Worm (Caenorhabditis elegans) whole organism, mixed stage, embryonic: Measurements from ENCODE around the gene gmpr-1.

Source experiments
- M03D4.4 ChIP-seq: sonication (generic microtip); optimal IDR thresholded peaks from 2 replicates; lab custom pipeline; 2017; ENCODE audit warnings: mild to moderate bottlenecking, missing genetic modification characterization, missing compliant biosample characterization
- bed-3 ChIP-seq: fragments of 200-800 bp; sonication (Bioruptor generic); optimal IDR thresholded peaks from 3 replicates; lab custom pipeline; 2018; ENCODE audit warnings: mild to moderate bottlenecking, missing genetic modification characterization, moderate library complexity, missing compliant biosample characterization
- blmp-1 ChIP-seq: fragments of 150-350 bp; optimal IDR thresholded peaks from 2 replicates; lab custom pipeline; 2014; ENCODE audit warnings: missing biosample characterization, missing genetic modification characterization
- ceh-39 ChIP-seq: fragments of 150-350 bp; optimal IDR thresholded peaks from 2 replicates; lab custom pipeline; 2014; ENCODE audit warnings: missing biosample characterization, missing genetic modification characterization
- ceh-43 ChIP-seq: fragments of 200-800 bp; sonication (Bioruptor generic); optimal IDR thresholded peaks from 2 replicates; lab custom pipeline; 2018; ENCODE audit warnings: mild to moderate bottlenecking, missing genetic modification characterization, moderate library complexity, missing compliant biosample characterization
- ceh-83 ChIP-seq: fragments of 200-800 bp; sonication (Bioruptor generic); optimal IDR thresholded peaks from 2 replicates; lab custom pipeline; 2018; ENCODE audit warnings: mild to moderate bottlenecking, missing genetic modification characterization, missing compliant biosample characterization
- ces-1 ChIP-seq: fragments of 150-350 bp; optimal IDR thresholded peaks from 2 replicates; lab custom pipeline; 2014; ENCODE audit warnings: missing biosample characterization, missing genetic modification reagents, missing genetic modification characterization
- cnd-1 ChIP-seq: fragments of 200-800 bp; sonication (Bioruptor generic); optimal IDR thresholded peaks from 2 replicates; lab custom pipeline; 2018; ENCODE audit warnings: mild to moderate bottlenecking, missing genetic modification characterization, missing compliant biosample characterization
- drap-1 ChIP-seq: fragments of 200-800 bp; sonication (Bioruptor generic); optimal IDR thresholded peaks from 3 replicates; lab custom pipeline; 2018; ENCODE audit warnings: mild to moderate bottlenecking, missing genetic modification characterization, missing compliant biosample characterization
- elt-1 ChIP-seq: sonication (generic microtip); optimal IDR thresholded peaks from 2 replicates; lab custom pipeline; 2017; ENCODE audit warnings: missing genetic modification characterization, mild to moderate bottlenecking, missing compliant biosample characterization, antibody characterized with exemption, moderate library complexity, borderline replicate concordance; ENCODE audit not compliant: insufficient read depth
- elt-3 ChIP-seq: fragments of 150-350 bp; optimal IDR thresholded peaks from 2 replicates; lab custom pipeline; 2014; ENCODE audit warnings: missing biosample characterization, missing genetic modification characterization
- flh-1 ChIP-seq: fragments of 200-800 bp; sonication (Bioruptor generic); optimal IDR thresholded peaks from 2 replicates; lab custom pipeline; 2018; ENCODE audit warnings: mild to moderate bottlenecking, missing genetic modification characterization, moderate library complexity, missing compliant biosample characterization
- ham-2 ChIP-seq: fragments of 200-800 bp; sonication (Bioruptor generic); optimal IDR thresholded peaks from 2 replicates; lab custom pipeline; 2018; ENCODE audit warnings: mild to moderate bottlenecking, missing genetic modification characterization, missing compliant biosample characterization
- hlh-1 ChIP-seq: fragments of 150-350 bp; optimal IDR thresholded peaks from 2 replicates; lab custom pipeline; 2014; ENCODE audit warnings: missing biosample characterization, missing genetic modification reagents, missing genetic modification characterization
- lin-13 ChIP-seq: fragments of 150-350 bp; optimal IDR thresholded peaks from 2 replicates; lab custom pipeline; 2014; ENCODE audit warnings: missing biosample characterization, missing genetic modification characterization
- lin-32 ChIP-seq: fragments of 200-800 bp; sonication (Bioruptor generic); optimal IDR thresholded peaks from 2 replicates; lab custom pipeline; 2018; ENCODE audit warnings: mild to moderate bottlenecking, missing genetic modification characterization, missing compliant biosample characterization
- lsy-2 ChIP-seq: fragments of 150-350 bp; optimal IDR thresholded peaks from 2 replicates; lab custom pipeline; 2014; ENCODE audit warnings: missing biosample characterization, missing genetic modification characterization
- mab-5 ChIP-seq: fragments of 150-350 bp; optimal IDR thresholded peaks from 2 replicates; lab custom pipeline; 2014; ENCODE audit warnings: missing biosample characterization, missing genetic modification characterization
- mep-1 ChIP-seq: fragments of 150-350 bp; optimal IDR thresholded peaks from 2 replicates; lab custom pipeline; 2017; ENCODE audit warnings: missing biosample characterization, missing genetic modification reagents, missing genetic modification characterization, inconsistent platforms
- mls-2 ChIP-seq: sonication (generic microtip); optimal IDR thresholded peaks from 2 replicates; lab custom pipeline; 2016; ENCODE audit warnings: mild to moderate bottlenecking, missing genetic modification characterization, moderate library complexity, missing compliant biosample characterization
- nhr-2 ChIP-seq: fragments of 150-350 bp; optimal IDR thresholded peaks from 2 replicates; lab custom pipeline; 2014; ENCODE audit warnings: missing biosample characterization, missing genetic modification characterization
- nhr-76 ChIP-seq: sonication (generic microtip); optimal IDR thresholded peaks from 2 replicates; lab custom pipeline; 2017; ENCODE audit warnings: missing biosample characterization, missing genetic modification characterization
- pha-4 ChIP-seq: fragments of 150-350 bp; optimal IDR thresholded peaks from 2 replicates; lab custom pipeline; 2018; ENCODE audit warnings: missing biosample characterization, missing genetic modification reagents, missing genetic modification characterization
- sem-2 ChIP-seq: fragments of 200-800 bp; sonication (Bioruptor generic); optimal IDR thresholded peaks from 2 replicates; lab custom pipeline; 2018; ENCODE audit warnings: mild to moderate bottlenecking, missing genetic modification characterization, missing compliant biosample characterization
- snpc-4 ChIP-seq: fragments of 150-350 bp; optimal IDR thresholded peaks from 2 replicates; lab custom pipeline; 2014; ENCODE audit warnings: missing biosample characterization, missing genetic modification characterization
- tbx-8 ChIP-seq: fragments of 200-800 bp; sonication (Bioruptor generic); optimal IDR thresholded peaks from 2 replicates; lab custom pipeline; 2018; ENCODE audit warnings: mild to moderate bottlenecking, missing genetic modification characterization, moderate library complexity, missing compliant biosample characterization
- unc-120 ChIP-seq: sonication (generic microtip); optimal IDR thresholded peaks from 2 replicates; lab custom pipeline; 2017; ENCODE audit warnings: missing genetic modification characterization, missing compliant biosample characterization; ENCODE audit not compliant: poor library complexity, severe bottlenecking
- unc-39 ChIP-seq: fragments of 150-350 bp; optimal IDR thresholded peaks from 2 replicates; lab custom pipeline; 2014; ENCODE audit warnings: missing biosample characterization, missing genetic modification characterization
- unc-62 ChIP-seq: fragments of 150-350 bp; optimal IDR thresholded peaks from 2 replicates; lab custom pipeline; 2014; ENCODE audit warnings: missing biosample characterization, missing genetic modification reagents, missing genetic modification characterization
- ztf-11 ChIP-seq: fragments of 150-350 bp; optimal IDR thresholded peaks from 2 replicates; lab custom pipeline; 2014; ENCODE audit warnings: missing biosample characterization, missing genetic modification characterization

Gene gmpr-1

DNA sequence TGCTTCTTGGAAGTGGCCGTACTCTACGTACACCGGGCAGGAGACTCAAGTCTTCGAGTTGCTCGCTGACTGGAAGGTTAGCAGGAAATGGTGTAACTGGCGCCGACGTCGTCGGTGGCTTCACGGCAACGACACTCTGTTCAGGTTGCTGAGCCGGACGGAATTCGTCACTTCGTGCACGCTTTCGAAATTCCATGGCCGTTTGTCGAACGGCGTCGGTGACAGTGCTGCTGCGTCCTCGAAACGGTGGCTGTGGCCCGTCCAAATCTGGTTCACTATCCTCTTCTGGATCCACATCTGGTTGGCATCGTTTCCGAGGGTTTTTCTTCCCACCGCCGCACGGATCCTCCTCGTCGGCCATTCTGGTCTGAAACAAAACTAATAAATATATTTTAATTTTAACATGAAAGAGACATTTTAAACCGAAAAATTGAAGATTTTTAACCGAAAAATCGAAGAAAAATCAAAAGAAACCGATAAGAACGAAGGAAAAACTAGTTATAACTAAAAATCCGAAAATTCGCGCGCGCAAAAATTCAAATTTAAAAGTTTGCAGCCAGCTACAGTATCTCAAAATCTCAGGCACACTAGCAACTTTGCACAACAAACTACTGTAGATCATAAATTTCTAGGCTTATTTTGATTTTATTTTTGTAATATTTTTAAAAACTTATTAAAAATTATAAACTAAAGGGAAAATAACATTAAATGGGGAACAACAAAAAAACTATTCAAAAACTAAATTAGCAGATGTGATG lies 4.8 kb upstream of the gmpr-1 start, which contains the start of gene F32D1.7:
TSS of gene F32D1.7 (minus strand) at position 367 of the 758 bp plus-strand sequence.
- TF ChIP-seq ceh-39 (tag; lab: Kevin White, UChicago) (no peak), lin-13 (tag; lab: Kevin White, UChicago) (no peak), lin-32 (GFP tag; lab: Kevin White, UChicago) (no peak), blmp-1 (tag; lab: Kevin White, UChicago) (no peak), cnd-1 (tag; lab: Kevin White, UChicago) (no peak), hlh-1 (no peak), nhr-2 (tag; lab: Kevin White, UChicago) (no peak), flh-1 (no peak), M03D4.4 (tag; lab: Kevin White, UChicago) (no peak), unc-62 (no peak), snpc-4 (tag; lab: Kevin White, UChicago) (no peak), pha-4 (tag; lab: Kevin White, UChicago) (no peak), unc-120 (tag; lab: Kevin White, UChicago) (no peak), sem-2 (GFP tag; lab: Kevin White, UChicago) (no peak), ces-1 (GFP tag; lab: Kevin White, UChicago) (no peak), drap-1 (GFP tag; lab: Kevin White, UChicago) (no peak), nhr-76 (tag; lab: Kevin White, UChicago) (no peak), bed-3 (GFP tag; lab: Kevin White, UChicago) (no peak), mls-2 (tag; lab: Kevin White, UChicago) (no peak), unc-39 (tag; lab: Kevin White, UChicago) (no peak)

- TF ChIP-seq sem-2 (GFP tag; lab: Kevin White, UChicago) (no peak), elt-1 (tag; lab: Kevin White, UChicago) (no peak), nhr-2 (tag; lab: Kevin White, UChicago) (no peak), mab-5 (no peak), cnd-1 (tag; lab: Kevin White, UChicago) (no peak), unc-62 (no peak), tbx-8 (GFP tag; lab: Kevin White, UChicago) (no peak), mep-1 (tag; lab: Kevin White, UChicago) (no peak), elt-3 (tag; lab: Kevin White, UChicago) (no peak), ceh-43 (GFP tag; lab: Kevin White, UChicago) (no peak), ceh-83 (GFP tag; lab: Kevin White, UChicago) (no peak), pha-4 (tag; lab: Kevin White, UChicago) (no peak), ham-2 (GFP tag; lab: Kevin White, UChicago) (no peak), flh-1 (no peak), ces-1 (GFP tag; lab: Kevin White, UChicago) (no peak)
Measured at ce11 chrV:4374625-4375024, 3.4 kb upstream of the gmpr-1 start, which contains the start of gene neg-1. Gene neg-1 (minus strand): TSS chrV:4374874.

DNA sequence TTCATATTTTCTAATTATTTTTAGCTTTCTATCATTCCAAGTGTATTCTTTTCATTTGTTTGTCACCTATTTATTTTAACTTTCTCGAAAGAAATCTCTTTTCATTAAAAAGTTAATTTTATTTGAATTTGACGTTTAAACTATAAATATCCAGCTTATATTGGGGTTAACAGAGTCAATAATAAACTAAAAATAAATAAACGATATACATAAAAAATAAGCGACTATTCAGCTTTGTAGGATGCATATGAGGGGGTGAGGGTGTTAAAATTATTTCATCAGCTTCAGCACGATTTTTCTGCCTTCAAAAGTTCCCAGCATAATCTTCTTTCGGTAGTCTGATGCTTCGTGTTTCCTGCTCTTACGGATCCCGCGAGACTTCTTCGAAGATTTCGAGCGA lies 2.5 kb upstream of the gmpr-1 start:
- no peak for TF ChIP-seq sem-2 (GFP tag; lab: Kevin White, UChicago)
- TF ChIP-seq M03D4.4 (tag; lab: Kevin White, UChicago): no peak
- no peak for TF ChIP-seq blmp-1 (tag; lab: Kevin White, UChicago)
- TF ChIP-seq ceh-43 (GFP tag; lab: Kevin White, UChicago): no peak
- no peak for TF ChIP-seq elt-1 (tag; lab: Kevin White, UChicago)
- TF ChIP-seq lin-13 (tag; lab: Kevin White, UChicago): no peak
- no peak for TF ChIP-seq ztf-11 (tag; lab: Kevin White, UChicago)
- no peak for TF ChIP-seq nhr-2 (tag; lab: Kevin White, UChicago)
- TF ChIP-seq ces-1 (GFP tag; lab: Kevin White, UChicago): no peak
- no peak for TF ChIP-seq mep-1 (tag; lab: Kevin White, UChicago)
- no peak for TF ChIP-seq bed-3 (GFP tag; lab: Kevin White, UChicago)
- no peak for TF ChIP-seq lsy-2 (tag; lab: Kevin White, UChicago)
- TF ChIP-seq cnd-1 (tag; lab: Kevin White, UChicago): no peak

- no peak for TF ChIP-seq ceh-83 (GFP tag; lab: Kevin White, UChicago)
- TF ChIP-seq elt-3 (tag; lab: Kevin White, UChicago): no peak
Measured at ce11 chrV:4372986-4373385, 1.8 kb upstream of the gmpr-1 start.
